Fruit fly (Drosophila melanogaster): ENCODE results near the gene CG42729.

DNA sequence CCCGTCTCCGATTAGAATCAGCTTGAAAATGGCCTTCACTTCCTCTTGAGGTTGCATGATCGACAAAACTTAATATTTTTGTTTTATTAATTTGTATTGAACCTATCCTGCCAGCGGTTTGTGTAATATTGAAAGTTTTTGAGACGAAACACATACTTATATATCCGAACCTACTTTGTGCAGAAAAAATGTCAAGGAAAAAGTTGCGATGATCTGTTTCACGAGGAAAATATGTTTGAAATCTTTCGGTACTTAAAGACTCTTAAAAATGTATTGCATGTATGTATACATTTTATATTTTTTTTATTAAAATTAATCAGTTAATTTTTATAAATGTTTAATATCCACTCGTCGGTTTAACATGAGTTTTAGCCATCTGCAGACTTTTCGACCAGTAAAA is 42.0 kb downstream of the CG42729 start, which contains the start of gene Ran-like:
- TF ChIP-seq CG17806 (tag; optimal IDR thresholded peaks at IDR 0.05): no peak
- TF ChIP-seq rn (GFP tag; IDR thresholded peaks at IDR 0.05): no peak
- no peak for TF ChIP-seq Pif1B (GFP tag; optimal IDR thresholded peaks at IDR 0.05)
- TF ChIP-seq gl (tag; optimal IDR thresholded peaks at IDR 0.05): no peak
- TF ChIP-seq CG32121 (GFP tag; IDR thresholded peaks at IDR 0.05): no peak
- TF ChIP-seq CG34367 (tag; optimal IDR thresholded peaks at IDR 0.05): no peak
- TF ChIP-seq CG13204 (GFP tag; optimal IDR thresholded peaks at IDR 0.05): no peak
- no peak for TF ChIP-seq CG8159 (tag; optimal IDR thresholded peaks at IDR 0.05)
- TF ChIP-seq Pif1A (GFP tag; optimal IDR thresholded peaks at IDR 0.05): no peak
- no peak for TF ChIP-seq Snoo (tag; optimal IDR thresholded peaks at IDR 0.05)

Data from whole organism, pupa.